Worm (Caenorhabditis elegans): ENCODE data around the gene B0280.11.

The B0280.11 gene

ce11 chrIII:7090545-7090944 is 47.5 kb downstream of the B0280.11 start, which contains the start of gene ZK418.10:
Gene ZK418.10, minus strand, starts transcription at chrIII:7090692.
- no peak for TF ChIP-seq pha-4 (tag; optimal IDR thresholded peaks at IDR 0.05)
- no peak for TF ChIP-seq eor-1 (tag; optimal IDR thresholded peaks at IDR 0.05)

- TF ChIP-seq pqm-1 (tag; optimal IDR thresholded peaks at IDR 0.05) (peak; percentile 24), ceh-9 (tag; optimal IDR thresholded peaks at IDR 0.05) (no peak), nhr-28 (tag; optimal IDR thresholded peaks at IDR 0.05) (no peak), ceh-28 (tag; optimal IDR thresholded peaks at IDR 0.05) (peak; percentile 73), ama-1 (optimal IDR thresholded peaks at IDR 0.05) (no peak), lin-15B (tag; optimal IDR thresholded peaks at IDR 0.05) (peak; percentile 82), zag-1 (tag; optimal IDR thresholded peaks at IDR 0.05) (no peak), snpc-4 (tag; optimal IDR thresholded peaks at IDR 0.05) (peak; percentile 58), nhr-25 (tag; optimal IDR thresholded peaks at IDR 0.05) (peak; percentile 41), nhr-12 (tag; optimal IDR thresholded peaks at IDR 0.05) (no peak), nfya-1 (tag; optimal IDR thresholded peaks at IDR 0.05; ENCODE audit: insufficient read depth) (peak; percentile 68), lin-39 (tag; optimal IDR thresholded peaks at IDR 0.05) (peak; percentile 72), elt-3 (tag; optimal IDR thresholded peaks at IDR 0.05) (no peak), nhr-43 (tag; optimal IDR thresholded peaks at IDR 0.05; ENCODE audit: poor library complexity, severe bottlenecking) (peak; percentile 83), pha-4 (tag; optimal IDR thresholded peaks at IDR 0.05) (peak; percentile 71), mml-1 (tag; optimal IDR thresholded peaks at IDR 0.05) (no peak), ceh-82 (tag; optimal IDR thresholded peaks at IDR 0.05) (no peak), hmg-11 (tag; optimal IDR thresholded peaks at IDR 0.05) (no peak), R02D3.7 (tag; optimal IDR thresholded peaks at IDR 0.05) (peak; percentile 44), ceh-16 (tag; optimal IDR thresholded peaks at IDR 0.05) (no peak), daf-12 (tag; optimal IDR thresholded peaks at IDR 0.05) (no peak), elt-2 (tag; optimal IDR thresholded peaks at IDR 0.05) (peak; percentile 35)
Observed at ce11 chrIII:7087691-7088323, 50.3 kb downstream of the B0280.11 start, which contains the start of gene fubl-2. Gene fubl-2, minus strand, starts transcription at chrIII:7087741.

- TF ChIP-seq elt-2 (tag; optimal IDR thresholded peaks at IDR 0.05) (peak; percentile 28), fkh-10 (GFP tag; optimal IDR thresholded peaks at IDR 0.05) (no peak)
Observed at ce11 chrIII:7087180-7087579, 50.9 kb downstream of the B0280.11 start.
